Worm (Caenorhabditis elegans) whole organism, young adult: ENCODE data around the gene elpc-4.

Source experiments
- B0261.1 ChIP-seq: sonication (generic microtip); optimal IDR thresholded peaks from 2 replicates; lab custom pipeline; 2016; ENCODE audit warnings: mild to moderate bottlenecking, missing genetic modification characterization, moderate library complexity, missing compliant biosample characterization
- D2030.7 ChIP-seq: fragments of 200-800 bp; sonication (Bioruptor generic); IDR thresholded peaks from 2 replicates; pipeline ENCODE4 v1.3.6; 2022; ENCODE audit warnings: missing genetic modification reagents, missing genetic modification characterization, missing compliant biosample characterization
- ekl-4 ChIP-seq: fragments of 200-800 bp; sonication (Bioruptor generic); IDR thresholded peaks from 2 replicates; pipeline ENCODE4 v1.3.6; 2022; ENCODE audit warnings: missing genetic modification reagents, missing genetic modification characterization, missing compliant biosample characterization
- madf-10 ChIP-seq: sonication (generic microtip); optimal IDR thresholded peaks from 2 replicates; lab custom pipeline; 2016; ENCODE audit warnings: mild to moderate bottlenecking, missing genetic modification characterization, missing compliant biosample characterization
- unc-62 ChIP-seq: fragments of 150-350 bp; optimal IDR thresholded peaks from 2 replicates; lab custom pipeline; 2014; ENCODE audit warnings: missing biosample characterization, missing genetic modification reagents, missing genetic modification characterization
- ztf-6 ChIP-seq: fragments of 200-800 bp; sonication (Bioruptor generic); IDR thresholded peaks from 2 replicates; pipeline ENCODE4 v1.3.6; 2022; ENCODE audit warnings: missing genetic modification reagents, missing genetic modification characterization, missing compliant biosample characterization

DNA sequence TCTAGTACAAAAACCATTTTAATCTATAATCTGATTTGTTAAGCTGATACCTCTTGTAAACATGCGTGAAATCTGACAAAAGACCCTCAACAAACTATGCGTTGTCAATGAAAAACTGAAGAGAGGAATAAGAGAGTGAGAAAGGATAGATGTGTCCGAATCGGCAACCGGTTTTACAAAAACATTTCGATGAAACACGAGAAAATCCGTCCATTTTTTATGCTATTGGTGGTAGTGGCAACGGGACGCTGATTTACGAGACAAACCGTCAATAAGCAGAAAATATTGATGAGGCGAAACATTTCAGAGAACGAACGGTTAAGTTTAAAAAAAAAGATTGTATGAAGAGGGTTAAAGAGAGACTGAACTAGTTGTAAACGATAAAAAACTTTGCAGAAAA lies 25.2 kb downstream of the elpc-4 start:
- TF ChIP-seq B0261.1 (tag; lab: Kevin White, UChicago) (no peak), D2030.7 (GFP tag; lab: Robert Waterston, UW) (no peak), ekl-4 (GFP tag; lab: Robert Waterston, UW) (no peak), unc-62 (no peak), ztf-6 (GFP tag; lab: Robert Waterston, UW) (no peak), madf-10 (no peak)
